Fruit fly (Drosophila melanogaster) whole organism, embryonic: Measurements from ENCODE around the gene CG12112.

Source experiments
- Bdp1 ChIP-seq: fragments of 200-800 bp; sonication (Bioruptor generic); optimal IDR thresholded peaks from 3 replicates; lab custom pipeline; 2016; ENCODE audit warnings: missing biosample characterization, missing genetic modification characterization
- Blimp-1 ChIP-seq: fragments of 200-800 bp; sonication (Bioruptor generic); optimal IDR thresholded peaks from 3 replicates; lab custom pipeline; 2018; ENCODE audit warnings: missing biosample characterization, missing genetic modification characterization, mild to moderate bottlenecking, moderate library complexity, missing genetic modification reagents
- BtbVII ChIP-seq: fragments of 200-800 bp; sonication (Bioruptor generic); optimal IDR thresholded peaks from 3 replicates; lab custom pipeline; 2017; ENCODE audit warnings: missing biosample characterization, mild to moderate bottlenecking, missing genetic modification characterization
- CG1024 ChIP-seq: fragments of 200-800 bp; sonication (Bioruptor generic); IDR thresholded peaks from 2 replicates; pipeline ENCODE4 v1.3.6; 2022; ENCODE audit warnings: missing biosample characterization, missing genetic modification characterization
- CG10431 ChIP-seq: fragments of 200-800 bp; sonication (Bioruptor generic); optimal IDR thresholded peaks from 3 replicates; lab custom pipeline; 2018; ENCODE audit warnings: missing biosample characterization, mild to moderate bottlenecking, missing genetic modification characterization
- CG11560 ChIP-seq: fragments of 200-800 bp; sonication (Bioruptor generic); IDR thresholded peaks from 3 replicates; pipeline ENCODE4 v1.3.6; 2022; ENCODE audit warnings: missing biosample characterization, missing genetic modification characterization
- CG11695 ChIP-seq: fragments of 200-800 bp; sonication (Bioruptor generic); IDR thresholded peaks from 3 replicates; pipeline ENCODE4 v1.3.6; 2022; ENCODE audit warnings: missing biosample characterization, missing genetic modification characterization
- CG12942 ChIP-seq: fragments of 200-800 bp; sonication (Bioruptor generic); optimal IDR thresholded peaks from 3 replicates; lab custom pipeline; 2016; ENCODE audit warnings: missing biosample characterization, missing genetic modification characterization
- CG14050 ChIP-seq: fragments of 200-800 bp; sonication (Bioruptor generic); IDR thresholded peaks from 3 replicates; pipeline ENCODE4 v1.3.6; 2022; ENCODE audit warnings: missing biosample characterization, missing genetic modification characterization
- CG15073 ChIP-seq: fragments of 200-800 bp; sonication (Bioruptor generic); optimal IDR thresholded peaks from 2 replicates; lab custom pipeline; 2016; ENCODE audit warnings: missing biosample characterization, missing genetic modification characterization
- CG16779 ChIP-seq: fragments of 200-800 bp; sonication (Bioruptor generic); IDR thresholded peaks from 2 replicates; pipeline ENCODE4 v1.3.6; 2022; ENCODE audit warnings: missing biosample characterization, missing genetic modification characterization
- CG16815 ChIP-seq: fragments of 200-800 bp; sonication (Bioruptor generic); optimal IDR thresholded peaks from 3 replicates; lab custom pipeline; 2017; ENCODE audit warnings: missing biosample characterization, mild to moderate bottlenecking, missing genetic modification characterization
- CG17359 ChIP-seq: fragments of 200-800 bp; sonication (Bioruptor generic); optimal IDR thresholded peaks from 3 replicates; lab custom pipeline; 2018; ENCODE audit warnings: missing biosample characterization, mild to moderate bottlenecking, missing genetic modification characterization, moderate library complexity
- CG17361 ChIP-seq: fragments of 200-800 bp; sonication (Bioruptor generic); IDR thresholded peaks from 3 replicates; pipeline ENCODE4 v1.3.6; 2022; ENCODE audit warnings: missing biosample characterization, missing genetic modification characterization
- CG17612 ChIP-seq: fragments of 200-800 bp; sonication (Bioruptor generic); IDR thresholded peaks from 2 replicates; pipeline ENCODE4 v1.3.6; 2022; ENCODE audit warnings: missing biosample characterization, missing genetic modification characterization
- CG18262 ChIP-seq: fragments of 200-800 bp; optimal IDR thresholded peaks from 3 replicates; lab custom pipeline; 2019; ENCODE audit warnings: missing biosample characterization, mild to moderate bottlenecking, missing genetic modification characterization, moderate library complexity
- CG2202 ChIP-seq: fragments of 200-800 bp; sonication (Bioruptor generic); optimal IDR thresholded peaks from 2 replicates; lab custom pipeline; 2018; ENCODE audit warnings: missing biosample characterization, mild to moderate bottlenecking, missing genetic modification characterization
- CG32532 ChIP-seq: fragments of 200-800 bp; sonication (Bioruptor generic); IDR thresholded peaks from 2 replicates; pipeline ENCODE4 v1.3.6; 2022; ENCODE audit warnings: missing biosample characterization, missing genetic modification characterization
- CG34376 ChIP-seq: fragments of 200-800 bp; sonication (Bioruptor generic); optimal IDR thresholded peaks from 2 replicates; lab custom pipeline; 2018; ENCODE audit warnings: missing biosample characterization, mild to moderate bottlenecking, missing genetic modification characterization
- CG3726 ChIP-seq: fragments of 200-800 bp; sonication (Bioruptor generic); IDR thresholded peaks from 3 replicates; pipeline ENCODE4, ENCODE4 v1.3.6; 2022; ENCODE audit warnings: missing biosample characterization, missing genetic modification characterization
- CG3995 ChIP-seq: fragments of 200-800 bp; sonication (Bioruptor generic); optimal IDR thresholded peaks from 3 replicates; lab custom pipeline; 2016; ENCODE audit warnings: missing biosample characterization, missing genetic modification characterization
- CG4617 ChIP-seq: fragments of 200-800 bp; sonication (Bioruptor generic); optimal IDR thresholded peaks from 3 replicates; lab custom pipeline; 2016; ENCODE audit warnings: missing biosample characterization, missing genetic modification characterization, borderline replicate concordance
- CG4820 ChIP-seq: fragments of 200-800 bp; sonication (Bioruptor generic); optimal IDR thresholded peaks from 3 replicates; lab custom pipeline; 2016; ENCODE audit warnings: missing biosample characterization, missing genetic modification characterization
- Chrac-16 ChIP-seq: fragments of 200-800 bp; sonication (Bioruptor generic); optimal IDR thresholded peaks from 3 replicates; lab custom pipeline; 2016; ENCODE audit warnings: missing biosample characterization, missing genetic modification characterization
- H15 ChIP-seq: fragments of 200-800 bp; sonication (Bioruptor generic); IDR thresholded peaks from 3 replicates; pipeline ENCODE4 v1.3.6; 2022; ENCODE audit warnings: missing biosample characterization, missing genetic modification characterization
- H2.0 ChIP-seq: fragments of 200-800 bp; sonication (Bioruptor generic); IDR thresholded peaks from 2 replicates; pipeline ENCODE4 v1.3.6; 2022; ENCODE audit warnings: missing biosample characterization, missing genetic modification characterization
- MESR4 ChIP-seq: fragments of 200-800 bp; sonication (Bioruptor generic); optimal IDR thresholded peaks from 2 replicates; lab custom pipeline; 2018; ENCODE audit warnings: missing biosample characterization, mild to moderate bottlenecking, missing genetic modification characterization, moderate library complexity
- Mad ChIP-seq: fragments of 200-800 bp; sonication (Bioruptor generic); optimal IDR thresholded peaks from 2 replicates; lab custom pipeline; 2016; ENCODE audit warnings: missing biosample characterization, missing genetic modification characterization
- Mes4 ChIP-seq: fragments of 200-800 bp; sonication (Bioruptor generic); optimal IDR thresholded peaks from 2 replicates; lab custom pipeline; 2016; ENCODE audit warnings: missing biosample characterization, missing genetic modification characterization
- Nf-YB ChIP-seq: fragments of 200-800 bp; sonication (Bioruptor generic); optimal IDR thresholded peaks from 3 replicates; lab custom pipeline; 2019; ENCODE audit warnings: missing biosample characterization, mild to moderate bottlenecking, missing genetic modification characterization, moderate library complexity
- Scr ChIP-seq: fragments of 200-800 bp; sonication (Bioruptor generic); IDR thresholded peaks from 2 replicates; pipeline ENCODE4 v1.3.6; 2022; ENCODE audit warnings: missing biosample characterization, missing genetic modification characterization; ENCODE audit not compliant: partially characterized antibody
- Sry-β ChIP-seq: fragments of 200-800 bp; sonication (Bioruptor generic); optimal IDR thresholded peaks from 2 replicates; lab custom pipeline; 2018; ENCODE audit warnings: missing biosample characterization, mild to moderate bottlenecking, missing genetic modification characterization, moderate library complexity
- Taf1 ChIP-seq: fragments of 200-800 bp; sonication (Bioruptor generic); IDR thresholded peaks from 2 replicates; pipeline ENCODE4 v1.3.6; 2022; ENCODE audit warnings: missing biosample characterization, missing genetic modification characterization
- YL-1 ChIP-seq: fragments of 200-800 bp; sonication (Bioruptor generic); optimal IDR thresholded peaks from 3 replicates; lab custom pipeline; 2017; ENCODE audit warnings: missing biosample characterization, mild to moderate bottlenecking, missing genetic modification characterization
- az2 ChIP-seq: fragments of 200-800 bp; sonication (Bioruptor generic); optimal IDR thresholded peaks from 3 replicates; lab custom pipeline; 2016; ENCODE audit warnings: missing biosample characterization, missing genetic modification characterization
- br ChIP-seq: fragments of >200 bp; optimal IDR thresholded peaks from 2 replicates; lab custom pipeline; 2017
- dati ChIP-seq: fragments of 200-800 bp; sonication (Bioruptor generic); IDR thresholded peaks from 2 replicates; pipeline ENCODE4 v1.3.6; 2022; ENCODE audit warnings: missing biosample characterization, missing genetic modification characterization
- ems ChIP-seq: fragments of 200-800 bp; sonication (Bioruptor generic); optimal IDR thresholded peaks from 3 replicates; lab custom pipeline; 2016; ENCODE audit warnings: missing biosample characterization, missing genetic modification characterization
- eve ChIP-seq, 2 experiments: fragments of >200 bp; optimal IDR thresholded peaks; 2 replicates each; lab custom pipeline; 2017; ENCODE audit warnings: missing biosample characterization in 2 of 2, missing genetic modification characterization in 2 of 2
- gem ChIP-seq: fragments of 200-800 bp; sonication (Bioruptor generic); optimal IDR thresholded peaks from 2 replicates; lab custom pipeline; 2019; ENCODE audit warnings: missing biosample characterization, mild to moderate bottlenecking, missing genetic modification characterization, moderate library complexity
- gsb ChIP-seq: fragments of 200-800 bp; sonication (Bioruptor generic); IDR thresholded peaks from 2 replicates; pipeline ENCODE4 v1.3.6; 2022; ENCODE audit warnings: missing biosample characterization, missing genetic modification characterization
- insv ChIP-seq, 2 experiments: fragments of 200-800 bp; sonication (Bioruptor generic); optimal IDR thresholded peaks; 3 replicates each; lab custom pipeline; 2016 to 2018; ENCODE audit warnings: missing biosample characterization in 2 of 2, missing genetic modification characterization in 2 of 2
- kah ChIP-seq: fragments of 200-800 bp; sonication (Bioruptor generic); optimal IDR thresholded peaks from 2 replicates; lab custom pipeline; 2018; ENCODE audit warnings: missing biosample characterization, mild to moderate bottlenecking, missing genetic modification characterization
- lmd ChIP-seq: fragments of 200-800 bp; sonication (Bioruptor generic); IDR thresholded peaks from 2 replicates; pipeline ENCODE4 v1.3.6; 2022; ENCODE audit warnings: missing biosample characterization, missing genetic modification characterization
- mirr ChIP-seq: fragments of 200-800 bp; sonication (Bioruptor generic); optimal IDR thresholded peaks from 3 replicates; lab custom pipeline; 2018; ENCODE audit warnings: missing biosample characterization, mild to moderate bottlenecking, missing genetic modification characterization
- oc ChIP-seq: fragments of 200-800 bp; sonication (Bioruptor generic); optimal IDR thresholded peaks from 2 replicates; lab custom pipeline; 2018; ENCODE audit warnings: missing biosample characterization, mild to moderate bottlenecking, missing genetic modification characterization, moderate library complexity
- peb ChIP-seq: fragments of 200-800 bp; sonication (Bioruptor generic); IDR thresholded peaks from 2 replicates; pipeline ENCODE4 v1.3.6; 2022; ENCODE audit warnings: missing biosample characterization, missing genetic modification characterization
- salm ChIP-seq: fragments of 200-800 bp; sonication (Bioruptor generic); optimal IDR thresholded peaks from 2 replicates; lab custom pipeline; 2018; ENCODE audit warnings: missing biosample characterization, mild to moderate bottlenecking, missing genetic modification characterization
- seq ChIP-seq: fragments of 200-800 bp; sonication (Bioruptor generic); IDR thresholded peaks from 2 replicates; pipeline ENCODE4 v1.3.6; 2022; ENCODE audit warnings: missing biosample characterization, missing genetic modification characterization
- sisA ChIP-seq: fragments of 200-800 bp; sonication (Bioruptor generic); IDR thresholded peaks from 2 replicates; pipeline ENCODE4 v1.3.6; 2022; ENCODE audit warnings: missing biosample characterization, missing genetic modification characterization
- sob ChIP-seq: fragments of 200-800 bp; sonication (Bioruptor generic); IDR thresholded peaks from 2 replicates; pipeline ENCODE4 v1.3.6; 2022; ENCODE audit warnings: missing biosample characterization, missing genetic modification characterization
- ssp ChIP-seq: fragments of 200-800 bp; sonication (Bioruptor generic); IDR thresholded peaks from 2 replicates; pipeline ENCODE4 v1.3.6; 2022; ENCODE audit warnings: missing biosample characterization, missing genetic modification characterization
- wdn ChIP-seq: fragments of 200-800 bp; sonication (Bioruptor generic); IDR thresholded peaks from 2 replicates; pipeline ENCODE4 v1.3.6; 2022; ENCODE audit warnings: missing biosample characterization, missing genetic modification characterization

The CG12112 gene

DNA sequence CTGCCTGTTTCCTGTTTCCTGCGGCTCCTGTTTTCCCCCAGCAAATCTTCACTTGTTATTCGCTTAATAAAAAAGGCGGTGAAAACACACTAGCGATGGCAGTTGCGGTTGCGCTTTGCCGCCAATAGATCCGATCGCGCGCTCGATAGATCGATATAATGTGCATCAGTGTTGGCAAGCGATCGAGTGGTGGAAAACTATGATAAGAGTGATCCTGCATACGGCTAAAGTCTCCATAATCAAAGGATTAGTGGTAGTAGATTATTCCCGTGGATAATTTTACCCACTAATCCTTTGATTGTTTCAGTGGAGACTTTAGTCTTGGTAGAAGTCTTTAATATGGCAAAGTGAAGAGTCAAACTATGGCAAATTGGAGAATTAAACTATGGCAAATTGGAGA, 46.2 kb upstream of the CG12112 start, which contains the start of gene Caf1-180 (continued):
- TF ChIP-seq Mad (GFP tag; lab: Kevin White, UChicago) (peak; percentile 31), Bdp1 (GFP tag; lab: Kevin White, UChicago) (no peak), Chrac-16 (GFP tag; lab: Kevin White, UChicago) (no peak), CG17359 (no peak), YL-1 (no peak), CG34376 (GFP tag; lab: Kevin White, UChicago) (no peak), gsb (no peak), Blimp-1 (no peak), peb (no peak), sisA (GFP tag; lab: Robert Waterston, UW) (0 out of 2 replicates have a peak, but pooled peaks have one; percentile 9), CG3726 (GFP tag; lab: Robert Waterston, UW) (no peak), CG10431 (GFP tag; lab: Kevin White, UChicago) (no peak), MESR4 (GFP tag; lab: Kevin White, UChicago) (peak; percentile 26), sob (GFP tag; lab: Robert Waterston, UW) (no peak), CG16779 (GFP tag; lab: Robert Waterston, UW) (no peak), Scr (GFP tag; lab: Robert Waterston, UW) (peak; percentile 83), br (lab: Kevin White, UChicago) (no peak), CG11560 (no peak), lmd (GFP tag; lab: Robert Waterston, UW) (peak; percentile 7; the same call in 1 of the 2 replicates), oc (tag; lab: Kevin White, UChicago) (peak; percentile 82), CG17361 (GFP tag; lab: Robert Waterston, UW) (no peak; the same call in 2 of the 3 replicates), eve (GFP tag; optimal IDR thresholded peaks at IDR 0.05; lab: Kevin White, UChicago) (no peak), insv (GFP tag; optimal IDR thresholded peaks at IDR 0.05; lab: Kevin White, UChicago) (peak in 1 of 2 experiments; percentile 88), dati (GFP tag; lab: Robert Waterston, UW) (no peak), CG18262 (tag; lab: Kevin White, UChicago) (peak; percentile 13), CG2202 (tag; lab: Kevin White, UChicago) (no peak), CG1024 (GFP tag; lab: Robert Waterston, UW) (no peak), wdn (no peak), gem (tag; lab: Kevin White, UChicago) (no peak), BtbVII (GFP tag; lab: Kevin White, UChicago) (no peak), kah (GFP tag; lab: Kevin White, UChicago) (no peak), CG14050 (GFP tag; lab: Robert Waterston, UW) (no peak), Nf-YB (peak; percentile 15), CG12942 (GFP tag; lab: Kevin White, UChicago) (peak; percentile 20), CG32532 (peak; percentile 56; the same call in 1 of the 2 replicates), Mes4 (GFP tag; lab: Kevin White, UChicago) (no peak), ssp (GFP tag; lab: Robert Waterston, UW) (0 out of 2 replicates have a peak, but pooled peaks have one; percentile 11), CG17612 (GFP tag; lab: Robert Waterston, UW) (no peak), H15 (GFP tag; lab: Robert Waterston, UW) (no peak), CG15073 (GFP tag; lab: Kevin White, UChicago) (no peak), seq (no peak), CG4617 (GFP tag; lab: Kevin White, UChicago) (peak; percentile 54), mirr (GFP tag; lab: Kevin White, UChicago) (no peak), salm (tag; lab: Kevin White, UChicago) (no peak), CG4820 (GFP tag; lab: Kevin White, UChicago) (peak; percentile 4), ems (GFP tag; lab: Kevin White, UChicago) (no peak), CG16815 (no peak), az2 (GFP tag; lab: Kevin White, UChicago) (no peak), Sry-β (GFP tag; lab: Kevin White, UChicago) (no peak), CG11695 (GFP tag; lab: Robert Waterston, UW) (no peak), H2.0 (GFP tag; lab: Robert Waterston, UW) (no peak), Taf1 (GFP tag; lab: Robert Waterston, UW) (no peak), CG3995 (peak; percentile 50)
